Fruit fly (Drosophila melanogaster) whole organism, embryonic: ENCODE results near the gene Shawn.

Experiments used
- CG10979 ChIP-seq: fragments of 200-800 bp; sonication (Bioruptor generic); optimal IDR thresholded peaks from 2 replicates; lab custom pipeline; 2018; ENCODE audit warnings: missing biosample characterization, mild to moderate bottlenecking, missing genetic modification characterization, moderate library complexity
- CG11093 ChIP-seq: fragments of 200-800 bp; sonication (Bioruptor generic); IDR thresholded peaks from 3 replicates; pipeline ENCODE4 v1.3.6; 2022; ENCODE audit warnings: missing biosample characterization, missing genetic modification characterization
- CG11504 ChIP-seq: fragments of 200-800 bp; sonication (Bioruptor generic); optimal IDR thresholded peaks from 3 replicates; lab custom pipeline; 2019; ENCODE audit warnings: missing biosample characterization, mild to moderate bottlenecking, missing genetic modification characterization, moderate library complexity
- CG12299 ChIP-seq: fragments of 200-800 bp; sonication (Bioruptor generic); optimal IDR thresholded peaks from 2 replicates; lab custom pipeline; 2018; ENCODE audit warnings: missing biosample characterization, mild to moderate bottlenecking, missing genetic modification characterization
- CG1233 ChIP-seq: fragments of 200-800 bp; sonication (Bioruptor generic); optimal IDR thresholded peaks from 4 replicates; lab custom pipeline; 2018; ENCODE audit warnings: missing biosample characterization, mild to moderate bottlenecking, missing genetic modification characterization
- CG13624 ChIP-seq: fragments of 200-800 bp; sonication (Bioruptor generic); optimal IDR thresholded peaks from 2 replicates; lab custom pipeline; 2016; ENCODE audit warnings: missing biosample characterization, missing genetic modification characterization
- CG13894 ChIP-seq: fragments of 200-800 bp; sonication (Bioruptor generic); optimal IDR thresholded peaks from 3 replicates; lab custom pipeline; 2018; ENCODE audit warnings: missing biosample characterization, mild to moderate bottlenecking, missing genetic modification characterization, moderate library complexity
- CG15601 ChIP-seq: fragments of 200-800 bp; sonication (Bioruptor generic); optimal IDR thresholded peaks from 3 replicates; lab custom pipeline; 2019; ENCODE audit warnings: missing biosample characterization, mild to moderate bottlenecking, missing genetic modification characterization, moderate library complexity
- CG17568 ChIP-seq: fragments of 200-800 bp; sonication (Bioruptor generic); optimal IDR thresholded peaks from 2 replicates; lab custom pipeline; 2018; ENCODE audit warnings: missing biosample characterization, mild to moderate bottlenecking, missing genetic modification characterization, moderate library complexity
- CG18011 ChIP-seq: fragments of 200-800 bp; sonication (Bioruptor generic); optimal IDR thresholded peaks from 2 replicates; lab custom pipeline; 2017; ENCODE audit warnings: missing biosample characterization, missing genetic modification characterization, mild to moderate bottlenecking, moderate library complexity, missing genotype
- CG2129 ChIP-seq: fragments of 200-800 bp; sonication (Bioruptor generic); IDR thresholded peaks from 2 replicates; pipeline ENCODE4 v1.3.6; 2022; ENCODE audit warnings: missing biosample characterization, missing genetic modification characterization; ENCODE audit not compliant: partially characterized antibody
- CG32772 ChIP-seq: fragments of 200-800 bp; sonication (Bioruptor generic); IDR thresholded peaks from 2 replicates; pipeline ENCODE4 v1.3.6; 2022; ENCODE audit warnings: missing biosample characterization, missing genetic modification characterization
- CG4360 ChIP-seq: fragments of 200-800 bp; sonication (Bioruptor generic); IDR thresholded peaks from 2 replicates; pipeline ENCODE4 v1.3.6; 2022; ENCODE audit warnings: missing biosample characterization, missing genetic modification characterization
- CG4404 ChIP-seq: fragments of 200-800 bp; sonication (Bioruptor generic); IDR thresholded peaks from 2 replicates; pipeline ENCODE4 v1.3.6; 2022; ENCODE audit warnings: missing biosample characterization, missing genetic modification characterization
- CG4424 ChIP-seq: fragments of 200-800 bp; sonication (Bioruptor generic); optimal IDR thresholded peaks from 3 replicates; lab custom pipeline; 2016; ENCODE audit warnings: missing biosample characterization, missing genetic modification characterization
- CG6254 ChIP-seq: fragments of 200-800 bp; sonication (Bioruptor generic); optimal IDR thresholded peaks from 3 replicates; lab custom pipeline; 2017; ENCODE audit warnings: mild to moderate bottlenecking, missing biosample characterization, missing genetic modification reagents, missing genetic modification characterization
- CG7963 ChIP-seq: fragments of 200-800 bp; sonication (Bioruptor generic); IDR thresholded peaks from 3 replicates; pipeline ENCODE4 v1.3.6; 2022; ENCODE audit warnings: missing biosample characterization, missing genetic modification characterization; ENCODE audit not compliant: partially characterized antibody
- CG9817 ChIP-seq: fragments of 200-800 bp; sonication (Bioruptor generic); optimal IDR thresholded peaks from 2 replicates; lab custom pipeline; 2018; ENCODE audit warnings: missing biosample characterization, mild to moderate bottlenecking, missing genetic modification characterization, moderate library complexity
- CHES-1-like ChIP-seq: fragments of 200-800 bp; sonication (Bioruptor generic); optimal IDR thresholded peaks from 2 replicates; lab custom pipeline; 2016; ENCODE audit warnings: missing biosample characterization, missing genetic modification characterization
- CrebB ChIP-seq: fragments of 200-800 bp; sonication (Bioruptor generic); optimal IDR thresholded peaks from 3 replicates; lab custom pipeline; 2018; ENCODE audit warnings: missing biosample characterization, mild to moderate bottlenecking, missing genetic modification characterization
- D19B ChIP-seq: fragments of 200-800 bp; sonication (Bioruptor generic); optimal IDR thresholded peaks from 2 replicates; lab custom pipeline; 2017; ENCODE audit warnings: missing biosample characterization, mild to moderate bottlenecking, missing genetic modification characterization
- Deaf1 ChIP-seq: fragments of 200-800 bp; optimal IDR thresholded peaks from 3 replicates; lab custom pipeline; 2019; ENCODE audit warnings: missing biosample characterization, mild to moderate bottlenecking, missing genetic modification characterization, moderate library complexity
- Dll ChIP-seq: fragments of 200-800 bp; sonication (Bioruptor generic); IDR thresholded peaks from 4 replicates; pipeline ENCODE4 v1.3.6; 2022; ENCODE audit warnings: missing biosample characterization, missing genetic modification characterization; ENCODE audit not compliant: partially characterized antibody
- E2f1 ChIP-seq: fragments of 200-800 bp; sonication (Bioruptor generic); IDR thresholded peaks from 2 replicates; pipeline ENCODE4 v1.3.6; 2022; ENCODE audit warnings: missing biosample characterization, missing genetic modification characterization
- E2f2 ChIP-seq: fragments of 200-800 bp; sonication (Bioruptor generic); IDR thresholded peaks from 2 replicates; pipeline ENCODE4 v1.3.6; 2022; ENCODE audit warnings: missing biosample characterization, missing genetic modification characterization
- Ets97D ChIP-seq: fragments of 200-800 bp; sonication (Bioruptor generic); optimal IDR thresholded peaks from 3 replicates; lab custom pipeline; 2016; ENCODE audit warnings: missing biosample characterization, missing genetic modification characterization
- HLH4C ChIP-seq: fragments of 200-800 bp; sonication (Bioruptor generic); IDR thresholded peaks from 3 replicates; pipeline ENCODE4 v1.3.6; 2022; ENCODE audit warnings: missing biosample characterization, missing genetic modification characterization; ENCODE audit not compliant: partially characterized antibody
- Hr39 ChIP-seq: fragments of >200 bp; optimal IDR thresholded peaks from 2 replicates; lab custom pipeline; 2017
- Hr78 ChIP-seq, 2 experiments: fragments of 200-800 bp in 1 of 2; fragments of >200 bp in 1 of 2; sonication (Bioruptor generic) in 1 of 2; optimal IDR thresholded peaks; 2 replicates each; lab custom pipeline; 2017 to 2019; ENCODE audit warnings: missing biosample characterization in 2 of 2, missing genetic modification characterization in 2 of 2, mild to moderate bottlenecking in 1 of 2, moderate library complexity in 1 of 2
- Mes4 ChIP-seq: fragments of 200-800 bp; sonication (Bioruptor generic); optimal IDR thresholded peaks from 2 replicates; lab custom pipeline; 2016; ENCODE audit warnings: missing biosample characterization, missing genetic modification characterization
- NK7.1 ChIP-seq: fragments of 200-800 bp; sonication (Bioruptor generic); optimal IDR thresholded peaks from 3 replicates; lab custom pipeline; 2016; ENCODE audit warnings: missing biosample characterization, missing genetic modification characterization
- Nf-YB ChIP-seq: fragments of 200-800 bp; sonication (Bioruptor generic); optimal IDR thresholded peaks from 3 replicates; lab custom pipeline; 2019; ENCODE audit warnings: missing biosample characterization, mild to moderate bottlenecking, missing genetic modification characterization, moderate library complexity
- Oaz ChIP-seq: fragments of 200-800 bp; sonication (Bioruptor generic); IDR thresholded peaks from 2 replicates; pipeline ENCODE4 v1.3.6; 2022; ENCODE audit warnings: missing biosample characterization, missing genetic modification characterization
- Rfx ChIP-seq: fragments of 200-800 bp; sonication (Bioruptor generic); IDR thresholded peaks from 2 replicates; pipeline ENCODE4 v1.3.6; 2022; ENCODE audit warnings: missing biosample characterization, missing genetic modification characterization
- Rx ChIP-seq: fragments of 200-800 bp; sonication (Bioruptor generic); IDR thresholded peaks from 2 replicates; pipeline ENCODE4 v1.3.6; 2022; ENCODE audit warnings: missing biosample characterization, missing genetic modification characterization
- Sin3A ChIP-seq: fragments of >200 bp; optimal IDR thresholded peaks from 2 replicates; lab custom pipeline; 2018
- YL-1 ChIP-seq: fragments of 200-800 bp; sonication (Bioruptor generic); optimal IDR thresholded peaks from 3 replicates; lab custom pipeline; 2017; ENCODE audit warnings: missing biosample characterization, mild to moderate bottlenecking, missing genetic modification characterization
- chif ChIP-seq, 2 experiments: fragments of 200-800 bp; sonication (Bioruptor generic); optimal IDR thresholded peaks; 3 replicates each; lab custom pipeline; 2016; ENCODE audit warnings: missing biosample characterization in 2 of 2, missing genetic modification characterization in 2 of 2
- da ChIP-seq: fragments of 200-800 bp; sonication (Bioruptor generic); optimal IDR thresholded peaks from 2 replicates; lab custom pipeline; 2016; ENCODE audit warnings: missing biosample characterization, missing genetic modification characterization
- dan ChIP-seq: fragments of 200-800 bp; sonication (Bioruptor generic); IDR thresholded peaks from 2 replicates; pipeline ENCODE4 v1.3.6; 2022; ENCODE audit warnings: missing biosample characterization, missing genetic modification characterization
- insv ChIP-seq, 2 experiments: fragments of 200-800 bp; sonication (Bioruptor generic); optimal IDR thresholded peaks; 3 replicates each; lab custom pipeline; 2016 to 2018; ENCODE audit warnings: missing biosample characterization in 2 of 2, missing genetic modification characterization in 2 of 2
- knrl ChIP-seq: fragments of 200-800 bp; sonication (Bioruptor generic); IDR thresholded peaks from 3 replicates; pipeline ENCODE4 v1.3.6; 2022; ENCODE audit warnings: missing biosample characterization, missing genetic modification characterization; ENCODE audit not compliant: partially characterized antibody
- peb ChIP-seq: fragments of 200-800 bp; sonication (Bioruptor generic); IDR thresholded peaks from 2 replicates; pipeline ENCODE4 v1.3.6; 2022; ENCODE audit warnings: missing biosample characterization, missing genetic modification characterization
- pzg ChIP-seq: fragments of 200-800 bp; sonication (Bioruptor generic); optimal IDR thresholded peaks from 3 replicates; lab custom pipeline; 2018; ENCODE audit warnings: missing biosample characterization, mild to moderate bottlenecking, missing genetic modification characterization, moderate library complexity
- sens ChIP-seq: fragments of 200-800 bp; sonication (Bioruptor generic); peaks from one replicate; lab custom pipeline; 2016; ENCODE audit warnings: missing biosample characterization, missing genetic modification characterization
- seq ChIP-seq: fragments of 200-800 bp; sonication (Bioruptor generic); IDR thresholded peaks from 2 replicates; pipeline ENCODE4 v1.3.6; 2022; ENCODE audit warnings: missing biosample characterization, missing genetic modification characterization
- sima ChIP-seq: fragments of 200-800 bp; sonication (Bioruptor generic); optimal IDR thresholded peaks from 2 replicates; lab custom pipeline; 2016; ENCODE audit warnings: missing biosample characterization, missing genetic modification characterization
- sna ChIP-seq: fragments of 200-800 bp; sonication (Bioruptor generic); IDR thresholded peaks from 2 replicates; pipeline ENCODE4 v1.3.6; 2022; ENCODE audit warnings: missing biosample characterization, missing genetic modification characterization; ENCODE audit not compliant: partially characterized antibody
- tin ChIP-seq: fragments of 200-800 bp; sonication (Bioruptor generic); optimal IDR thresholded peaks from 3 replicates; lab custom pipeline; 2016; ENCODE audit warnings: missing biosample characterization, missing genetic modification characterization
- toy ChIP-seq: fragments of 200-800 bp; sonication (Bioruptor generic); IDR thresholded peaks from 2 replicates; pipeline ENCODE4 v1.3.6; 2022; ENCODE audit warnings: missing biosample characterization, missing genetic modification characterization
- wor ChIP-seq: fragments of 200-800 bp; sonication (Bioruptor generic); IDR thresholded peaks from 2 replicates; pipeline ENCODE4 v1.3.6; 2022; ENCODE audit warnings: missing biosample characterization, missing genetic modification characterization

Shawn gene

dm6 chrX:19579648-19580301 lies 31.6 kb upstream of the Shawn start, which contains the start of gene Tao (continued):
- TF ChIP-seq da (no peak), CG4404 (no peak), Ets97D (GFP tag; lab: Kevin White, UChicago) (peak; percentile 82), CHES-1-like (GFP tag; lab: Kevin White, UChicago) (no peak), seq (GFP tag; lab: Robert Waterston, UW) (no peak), CG18011 (GFP tag; lab: Kevin White, UChicago) (no peak), Oaz (GFP tag; lab: Robert Waterston, UW) (no peak), Mes4 (no peak), CG4360 (GFP tag; lab: Robert Waterston, UW) (no peak), D19B (no peak), Rx (no peak), dan (GFP tag; lab: Robert Waterston, UW) (no peak), CG13624 (GFP tag; lab: Kevin White, UChicago) (no peak), YL-1 (GFP tag; lab: Kevin White, UChicago) (no peak), CG13894 (tag; lab: Kevin White, UChicago) (no peak), CG17568 (no peak), NK7.1 (GFP tag; lab: Kevin White, UChicago) (no peak), Hr78 (GFP tag; optimal IDR thresholded peaks at IDR 0.05; lab: Kevin White, UChicago) (no peak), E2f2 (peak; percentile 80), wor (GFP tag; lab: Robert Waterston, UW) (no peak), HLH4C (GFP tag; lab: Robert Waterston, UW) (peak; percentile 83), CG10979 (tag; lab: Kevin White, UChicago) (no peak), CG12299 (tag; lab: Kevin White, UChicago) (no peak), pzg (peak; percentile 41), insv (GFP tag; optimal IDR thresholded peaks at IDR 0.05; lab: Kevin White, UChicago) (no peak), toy (no peak), knrl (GFP tag; lab: Robert Waterston, UW) (peak; percentile 90), Sin3A (peak; percentile 70), sna (GFP tag; lab: Robert Waterston, UW) (peak; percentile 88), Dll (peak; percentile 91), Deaf1 (no peak), CrebB (tag; lab: Kevin White, UChicago) (no peak), CG11504 (tag; lab: Kevin White, UChicago) (no peak), CG15601 (tag; lab: Kevin White, UChicago) (peak; percentile 3), CG4424 (GFP tag; lab: Kevin White, UChicago) (no peak), CG11093 (no peak), tin (no peak), CG2129 (peak; percentile 68), CG32772 (GFP tag; lab: Robert Waterston, UW) (no peak), chif (GFP tag; optimal IDR thresholded peaks at IDR 0.05; lab: Kevin White, UChicago) (no peak), sima (GFP tag; lab: Kevin White, UChicago) (no peak), Rfx (GFP tag; lab: Robert Waterston, UW) (no peak), CG9817 (tag; lab: Kevin White, UChicago) (no peak), Hr39 (lab: Kevin White, UChicago) (no peak), Nf-YB (no peak), CG1233 (no peak), E2f1 (GFP tag; lab: Robert Waterston, UW) (no peak), sens (peak; percentile 66), CG6254 (GFP tag; lab: Kevin White, UChicago) (no peak), CG7963 (GFP tag; lab: Robert Waterston, UW) (peak; percentile 57), peb (GFP tag; lab: Robert Waterston, UW) (no peak)
